Fruit fly (Drosophila melanogaster) whole organism, embryonic: ENCODE results near the gene Syx18.

Experiments used
- Antp ChIP-seq: fragments of 200-800 bp; sonication (Bioruptor generic); optimal IDR thresholded peaks from 3 replicates; lab custom pipeline; 2016; ENCODE audit warnings: missing biosample characterization, missing genetic modification characterization
- B-H1 ChIP-seq: fragments of 200-800 bp; sonication (Bioruptor generic); IDR thresholded peaks from 3 replicates; pipeline ENCODE4 v1.3.6; 2022; ENCODE audit warnings: missing biosample characterization, missing genetic modification characterization
- CG10462 ChIP-seq: fragments of 200-800 bp; sonication (Bioruptor generic); optimal IDR thresholded peaks from 2 replicates; lab custom pipeline; 2016; ENCODE audit warnings: missing biosample characterization, missing genetic modification characterization
- CG11723 ChIP-seq: fragments of 200-800 bp; sonication (Bioruptor generic); optimal IDR thresholded peaks from 2 replicates; lab custom pipeline; 2017; ENCODE audit warnings: missing biosample characterization, mild to moderate bottlenecking, missing genetic modification characterization
- CG12104 ChIP-seq: fragments of 200-800 bp; sonication (Bioruptor generic); optimal IDR thresholded peaks from 3 replicates; lab custom pipeline; 2016; ENCODE audit warnings: missing biosample characterization, missing genetic modification characterization
- CG1233 ChIP-seq: fragments of 200-800 bp; sonication (Bioruptor generic); optimal IDR thresholded peaks from 4 replicates; lab custom pipeline; 2018; ENCODE audit warnings: missing biosample characterization, mild to moderate bottlenecking, missing genetic modification characterization
- CG15601 ChIP-seq: fragments of 200-800 bp; sonication (Bioruptor generic); optimal IDR thresholded peaks from 3 replicates; lab custom pipeline; 2019; ENCODE audit warnings: missing biosample characterization, mild to moderate bottlenecking, missing genetic modification characterization, moderate library complexity
- CG16779 ChIP-seq: fragments of 200-800 bp; sonication (Bioruptor generic); IDR thresholded peaks from 2 replicates; pipeline ENCODE4 v1.3.6; 2022; ENCODE audit warnings: missing biosample characterization, missing genetic modification characterization
- CG18764 ChIP-seq: fragments of 200-800 bp; sonication (Bioruptor generic); optimal IDR thresholded peaks from 3 replicates; lab custom pipeline; 2016; ENCODE audit warnings: missing biosample characterization, missing genetic modification characterization
- CG31441 ChIP-seq: fragments of 200-800 bp; sonication (Bioruptor generic); IDR thresholded peaks from 2 replicates; pipeline ENCODE4 v1.3.6; 2022; ENCODE audit warnings: missing biosample characterization, missing genetic modification characterization
- CG4360 ChIP-seq: fragments of 200-800 bp; sonication (Bioruptor generic); IDR thresholded peaks from 2 replicates; pipeline ENCODE4 v1.3.6; 2022; ENCODE audit warnings: missing biosample characterization, missing genetic modification characterization
- CG4854 ChIP-seq: fragments of 200-800 bp; sonication (Bioruptor generic); optimal IDR thresholded peaks from 2 replicates; lab custom pipeline; 2016; ENCODE audit warnings: missing biosample characterization, missing genetic modification characterization, inconsistent platforms
- CG6175 ChIP-seq: fragments of 200-800 bp; sonication (Bioruptor generic); IDR thresholded peaks from 3 replicates; pipeline ENCODE4 v1.3.6; 2022; ENCODE audit warnings: missing biosample characterization, missing genetic modification characterization
- CG6791 ChIP-seq: fragments of 200-800 bp; sonication (Bioruptor generic); IDR thresholded peaks from 3 replicates; pipeline ENCODE4 v1.3.6; 2022; ENCODE audit warnings: missing biosample characterization, missing genetic modification characterization; ENCODE audit not compliant: partially characterized antibody
- CG7271 ChIP-seq: fragments of 200-800 bp; sonication (Bioruptor generic); optimal IDR thresholded peaks from 2 replicates; lab custom pipeline; 2018; ENCODE audit warnings: missing biosample characterization, mild to moderate bottlenecking, missing genetic modification characterization, moderate library complexity
- CG7963 ChIP-seq: fragments of 200-800 bp; sonication (Bioruptor generic); IDR thresholded peaks from 3 replicates; pipeline ENCODE4 v1.3.6; 2022; ENCODE audit warnings: missing biosample characterization, missing genetic modification characterization; ENCODE audit not compliant: partially characterized antibody
- CG9215 ChIP-seq: fragments of 200-800 bp; sonication (Bioruptor generic); IDR thresholded peaks from 2 replicates; pipeline ENCODE4 v1.3.6; 2022; ENCODE audit warnings: missing biosample characterization, missing genetic modification characterization
- CG9876 ChIP-seq: fragments of 200-800 bp; sonication (Bioruptor generic); optimal IDR thresholded peaks from 2 replicates; lab custom pipeline; 2016; ENCODE audit warnings: missing biosample characterization, missing genetic modification characterization
- CkIIα-i1 ChIP-seq: fragments of 200-800 bp; sonication (Bioruptor generic); IDR thresholded peaks from 2 replicates; pipeline ENCODE4 v1.3.6; 2022; ENCODE audit warnings: missing biosample characterization, missing genetic modification characterization
- CoRest ChIP-seq: fragments of 200-800 bp; sonication (Bioruptor generic); optimal IDR thresholded peaks from 3 replicates; lab custom pipeline; 2018; ENCODE audit warnings: missing biosample characterization, mild to moderate bottlenecking, missing genetic modification characterization, moderate library complexity
- Dbx ChIP-seq: fragments of 200-800 bp; sonication (Bioruptor generic); IDR thresholded peaks from 3 replicates; pipeline ENCODE4 v1.3.6; 2022; ENCODE audit warnings: missing biosample characterization, missing genetic modification characterization
- Doc3 ChIP-seq: fragments of 200-800 bp; sonication (Bioruptor generic); IDR thresholded peaks from 3 replicates; pipeline ENCODE4 v1.3.6; 2022; ENCODE audit warnings: missing biosample characterization, missing genetic modification characterization; ENCODE audit not compliant: partially characterized antibody
- Dp ChIP-seq: fragments of 200-800 bp; sonication (Bioruptor generic); optimal IDR thresholded peaks from 2 replicates; lab custom pipeline; 2018; ENCODE audit warnings: missing biosample characterization, mild to moderate bottlenecking, missing genetic modification characterization, moderate library complexity
- E2f2 ChIP-seq: fragments of 200-800 bp; sonication (Bioruptor generic); IDR thresholded peaks from 2 replicates; pipeline ENCODE4 v1.3.6; 2022; ENCODE audit warnings: missing biosample characterization, missing genetic modification characterization
- Elba2 ChIP-seq: fragments of 200-800 bp; sonication (Bioruptor generic); optimal IDR thresholded peaks from 3 replicates; lab custom pipeline; 2016; ENCODE audit warnings: missing biosample characterization, missing genetic modification characterization
- H2.0 ChIP-seq: fragments of 200-800 bp; sonication (Bioruptor generic); IDR thresholded peaks from 2 replicates; pipeline ENCODE4 v1.3.6; 2022; ENCODE audit warnings: missing biosample characterization, missing genetic modification characterization
- Hmr ChIP-seq: fragments of 200-800 bp; sonication (Bioruptor generic); optimal IDR thresholded peaks from 3 replicates; lab custom pipeline; 2017; ENCODE audit warnings: mild to moderate bottlenecking, missing biosample characterization, missing genetic modification reagents, missing genetic modification characterization
- NfI ChIP-seq: fragments of 200-800 bp; sonication (Bioruptor generic); optimal IDR thresholded peaks from 3 replicates; lab custom pipeline; 2018; ENCODE audit warnings: missing biosample characterization, mild to moderate bottlenecking, missing genetic modification characterization, moderate library complexity
- Sin3A ChIP-seq: fragments of >200 bp; optimal IDR thresholded peaks from 2 replicates; lab custom pipeline; 2018
- Sox100B ChIP-seq: fragments of 200-800 bp; sonication (Bioruptor generic); optimal IDR thresholded peaks from 3 replicates; lab custom pipeline; 2018; ENCODE audit warnings: missing biosample characterization, mild to moderate bottlenecking, missing genetic modification characterization
- TFAM ChIP-seq: fragments of 200-800 bp; sonication (Bioruptor generic); optimal IDR thresholded peaks from 2 replicates; lab custom pipeline; 2017; ENCODE audit warnings: missing biosample characterization, missing genetic modification characterization, inconsistent platforms
- Xbp1 ChIP-seq: fragments of 200-800 bp; sonication (Bioruptor generic); optimal IDR thresholded peaks from 3 replicates; lab custom pipeline; 2016; ENCODE audit warnings: missing biosample characterization, mild to moderate bottlenecking, missing genetic modification characterization
- al ChIP-seq: fragments of 200-800 bp; sonication (Bioruptor generic); IDR thresholded peaks from 2 replicates; pipeline ENCODE4 v1.3.6; 2022; ENCODE audit warnings: missing biosample characterization, missing genetic modification characterization
- az2 ChIP-seq: fragments of 200-800 bp; sonication (Bioruptor generic); optimal IDR thresholded peaks from 3 replicates; lab custom pipeline; 2016; ENCODE audit warnings: missing biosample characterization, missing genetic modification characterization
- br ChIP-seq: fragments of >200 bp; optimal IDR thresholded peaks from 2 replicates; lab custom pipeline; 2017
- cg ChIP-seq: fragments of 200-800 bp; sonication (Bioruptor generic); optimal IDR thresholded peaks from 3 replicates; lab custom pipeline; 2019; ENCODE audit warnings: missing biosample characterization, mild to moderate bottlenecking, missing genetic modification characterization, moderate library complexity
- dpn ChIP-seq, 2 experiments: fragments of 200-800 bp; sonication (Bioruptor generic); optimal IDR thresholded peaks; 3 replicates each; lab custom pipeline; 2016; ENCODE audit warnings: missing biosample characterization in 2 of 2, missing genetic modification characterization in 2 of 2
- eve ChIP-seq, 2 experiments: fragments of >200 bp; optimal IDR thresholded peaks; 2 replicates each; lab custom pipeline; 2017; ENCODE audit warnings: missing biosample characterization in 2 of 2, missing genetic modification characterization in 2 of 2
- ftz-f1 ChIP-seq: fragments of 200-800 bp; sonication (Bioruptor generic); optimal IDR thresholded peaks from 2 replicates; lab custom pipeline; 2016; ENCODE audit warnings: missing biosample characterization, missing genetic modification characterization
- grau ChIP-seq: fragments of 200-800 bp; optimal IDR thresholded peaks from 3 replicates; lab custom pipeline; 2019; ENCODE audit warnings: missing biosample characterization, mild to moderate bottlenecking, missing genetic modification characterization, moderate library complexity
- kay ChIP-seq: fragments of 200-800 bp; sonication (Bioruptor generic); optimal IDR thresholded peaks from 2 replicates; lab custom pipeline; 2016; ENCODE audit warnings: missing biosample characterization, missing genetic modification characterization
- nerfin-1 ChIP-seq: fragments of 200-800 bp; sonication (Bioruptor generic); optimal IDR thresholded peaks from 3 replicates; lab custom pipeline; 2019; ENCODE audit warnings: missing biosample characterization, mild to moderate bottlenecking, missing genetic modification characterization, moderate library complexity
- pita ChIP-seq: fragments of 200-800 bp; sonication (Bioruptor generic); optimal IDR thresholded peaks from 2 replicates; lab custom pipeline; 2017; ENCODE audit warnings: missing biosample characterization, mild to moderate bottlenecking, missing genetic modification characterization
- repo ChIP-seq: fragments of 200-800 bp; sonication (Bioruptor generic); optimal IDR thresholded peaks from 2 replicates; lab custom pipeline; 2016; ENCODE audit warnings: missing biosample characterization, missing genetic modification characterization
- schlank ChIP-seq: fragments of 200-800 bp; sonication (Bioruptor generic); optimal IDR thresholded peaks from 2 replicates; lab custom pipeline; 2018; ENCODE audit warnings: missing biosample characterization, mild to moderate bottlenecking, missing genetic modification characterization
- sqz ChIP-seq: fragments of 200-800 bp; sonication (Bioruptor generic); optimal IDR thresholded peaks from 3 replicates; lab custom pipeline; 2018; ENCODE audit warnings: missing biosample characterization, mild to moderate bottlenecking, missing genetic modification characterization
- tgo ChIP-seq: fragments of 200-800 bp; sonication (Bioruptor generic); IDR thresholded peaks from 3 replicates; pipeline ENCODE4 v1.3.6; 2022; ENCODE audit warnings: missing biosample characterization, missing genetic modification characterization
- tll ChIP-seq, 2 experiments: fragments of 200-800 bp in 1 of 2; fragments of >200 bp in 1 of 2; sonication (Bioruptor generic) in 1 of 2; optimal IDR thresholded peaks; 2 replicates each; lab custom pipeline; 2017 to 2019; ENCODE audit warnings: missing biosample characterization in 2 of 2, missing genetic modification characterization in 2 of 2, mild to moderate bottlenecking in 1 of 2, moderate library complexity in 1 of 2
- toy ChIP-seq: fragments of 200-800 bp; sonication (Bioruptor generic); IDR thresholded peaks from 2 replicates; pipeline ENCODE4 v1.3.6; 2022; ENCODE audit warnings: missing biosample characterization, missing genetic modification characterization
- unc-4 ChIP-seq: fragments of 200-800 bp; sonication (Bioruptor generic); IDR thresholded peaks from 2 replicates; pipeline ENCODE4 v1.3.6; 2022; ENCODE audit warnings: missing biosample characterization, missing genetic modification characterization; ENCODE audit not compliant: partially characterized antibody
- z ChIP-seq: fragments of 200-800 bp; sonication (Bioruptor generic); IDR thresholded peaks from 3 replicates; pipeline ENCODE4 v1.3.6; 2022; ENCODE audit warnings: missing biosample characterization, missing genetic modification characterization
- zen ChIP-seq: fragments of 200-800 bp; sonication (Bioruptor generic); optimal IDR thresholded peaks from 3 replicates; lab custom pipeline; 2018; ENCODE audit warnings: missing biosample characterization, mild to moderate bottlenecking, missing genetic modification characterization, moderate library complexity

Syx18 gene

DNA sequence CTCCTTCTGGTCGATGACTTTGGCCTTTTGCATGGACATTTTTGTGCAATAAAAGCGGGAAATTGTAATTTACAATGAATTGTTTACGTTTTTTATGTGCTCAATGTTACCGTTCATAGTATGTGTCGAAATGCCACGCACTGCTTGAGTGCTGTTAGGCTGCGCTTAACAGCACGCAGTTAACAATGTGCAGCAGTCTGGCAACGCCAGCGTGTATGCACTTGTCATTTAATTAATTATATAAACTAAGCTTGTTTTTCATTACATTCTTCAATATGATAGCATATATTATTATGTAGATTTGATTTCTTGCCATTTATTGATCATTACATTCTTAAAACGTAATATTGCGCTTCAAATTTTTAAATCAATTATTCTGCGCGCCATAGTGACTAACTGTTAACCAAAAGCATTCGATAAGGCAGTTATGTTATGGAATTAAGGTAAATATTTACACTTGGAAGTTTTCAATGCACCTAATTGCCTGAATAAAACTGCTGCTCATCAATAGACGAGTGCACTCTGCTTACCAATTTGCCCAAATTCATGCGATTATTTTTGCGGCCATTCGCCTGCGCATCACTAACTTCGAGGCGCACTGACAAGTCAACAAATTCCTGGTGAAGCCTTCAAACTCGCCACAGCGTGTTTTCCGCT, 40.2 kb downstream of the Syx18 start, which contains the start of the genes CG13625 and mld (continued):
- peak; percentile 57 for TF ChIP-seq CoRest (tag; lab: Kevin White, UChicago)
- TF ChIP-seq al (GFP tag; lab: Robert Waterston, UW), result no peak
- no peak for TF ChIP-seq dpn (GFP tag; optimal IDR thresholded peaks at IDR 0.05; lab: Kevin White, UChicago)
- TF ChIP-seq kay (GFP tag; lab: Kevin White, UChicago), result no peak
- peak; percentile 14 for TF ChIP-seq nerfin-1 (tag; lab: Kevin White, UChicago)
- TF ChIP-seq CG4360 (GFP tag; lab: Robert Waterston, UW), result no peak
- no peak for TF ChIP-seq CG11723 (GFP tag; lab: Kevin White, UChicago)
- TF ChIP-seq grau (tag; lab: Kevin White, UChicago), result no peak
- no peak for TF ChIP-seq z
- TF ChIP-seq CG9215 (GFP tag; lab: Robert Waterston, UW), result no peak
- no peak for TF ChIP-seq Doc3 (GFP tag; lab: Robert Waterston, UW)
- no peak for TF ChIP-seq CG1233 (GFP tag; lab: Kevin White, UChicago)
- no peak for TF ChIP-seq schlank (tag; lab: Kevin White, UChicago)
- TF ChIP-seq tll (GFP tag; optimal IDR thresholded peaks at IDR 0.05; lab: Kevin White, UChicago), result no peak
- TF ChIP-seq CG6175 (GFP tag; lab: Robert Waterston, UW), result no peak
- no peak for TF ChIP-seq H2.0 (GFP tag; lab: Robert Waterston, UW)
- no peak for TF ChIP-seq CG6791 (GFP tag; lab: Robert Waterston, UW)
- no peak for TF ChIP-seq CG7271 (tag; lab: Kevin White, UChicago)
- no peak for TF ChIP-seq az2 (GFP tag; lab: Kevin White, UChicago)
- no peak for TF ChIP-seq Xbp1 (GFP tag; lab: Kevin White, UChicago)
- TF ChIP-seq CkIIα-i1 (GFP tag; lab: Robert Waterston, UW), result no peak
- TF ChIP-seq CG4854, result peak; percentile 10
- TF ChIP-seq CG31441 (GFP tag; lab: Robert Waterston, UW), result no peak
- no peak for TF ChIP-seq eve (GFP tag; optimal IDR thresholded peaks at IDR 0.05; lab: Kevin White, UChicago)
- TF ChIP-seq CG12104 (GFP tag; lab: Kevin White, UChicago), result no peak
- TF ChIP-seq zen (tag; lab: Kevin White, UChicago), result no peak
- TF ChIP-seq br, result no peak
- TF ChIP-seq cg (GFP tag; lab: Kevin White, UChicago), result no peak
- TF ChIP-seq Elba2 (GFP tag; lab: Kevin White, UChicago), result no peak
- TF ChIP-seq toy (GFP tag; lab: Robert Waterston, UW), result no peak
- no peak for TF ChIP-seq CG15601
- no peak for TF ChIP-seq CG9876 (GFP tag; lab: Kevin White, UChicago)
- TF ChIP-seq TFAM (GFP tag; lab: Kevin White, UChicago), result no peak
- TF ChIP-seq NfI (GFP tag; lab: Kevin White, UChicago), result peak; percentile 36
- peak; percentile 3 for TF ChIP-seq CG18764 (GFP tag; lab: Kevin White, UChicago)
- TF ChIP-seq CG10462, result no peak
- peak; percentile 97 for TF ChIP-seq sqz
- no peak for TF ChIP-seq B-H1 (GFP tag; lab: Robert Waterston, UW)
- TF ChIP-seq Dbx (GFP tag; lab: Robert Waterston, UW), result no peak
- TF ChIP-seq Hmr (GFP tag; lab: Kevin White, UChicago), result no peak
- no peak for TF ChIP-seq unc-4 (GFP tag; lab: Robert Waterston, UW)
- no peak for TF ChIP-seq tgo (GFP tag; lab: Robert Waterston, UW)
- TF ChIP-seq E2f2, result no peak
- TF ChIP-seq CG16779, result no peak
- no peak for TF ChIP-seq repo (GFP tag; lab: Kevin White, UChicago)
- TF ChIP-seq Dp (GFP tag; lab: Kevin White, UChicago), result peak; percentile 85
- no peak for TF ChIP-seq ftz-f1 (GFP tag; lab: Kevin White, UChicago)
- peak; percentile 37 for TF ChIP-seq Antp (GFP tag; lab: Kevin White, UChicago)
- no peak for TF ChIP-seq pita
- no peak for TF ChIP-seq CG7963 (GFP tag; lab: Robert Waterston, UW)
- TF ChIP-seq Sin3A (lab: Kevin White, UChicago), result peak; percentile 80
- no peak for TF ChIP-seq Sox100B (GFP tag; lab: Kevin White, UChicago)
